Fruit fly (Drosophila melanogaster) whole organism, embryonic: ENCODE results near the gene Chd1.

ENCODE experiments used
- Atf3 ChIP-seq: fragments of 200-800 bp; sonication (Bioruptor generic); optimal IDR thresholded peaks from 3 replicates; lab custom pipeline; 2016; ENCODE audit warnings: missing biosample characterization, missing genetic modification characterization
- CG10209 ChIP-seq: fragments of 200-800 bp; sonication (Bioruptor generic); optimal IDR thresholded peaks from 3 replicates; lab custom pipeline; 2017; ENCODE audit warnings: missing biosample characterization, mild to moderate bottlenecking, missing genetic modification characterization, missing genetic modification reagents
- CG11398 ChIP-seq: fragments of 200-800 bp; sonication (Bioruptor generic); optimal IDR thresholded peaks from 2 replicates; lab custom pipeline; 2016; ENCODE audit warnings: missing biosample characterization, missing genetic modification characterization
- CG13894 ChIP-seq: fragments of 200-800 bp; sonication (Bioruptor generic); optimal IDR thresholded peaks from 3 replicates; lab custom pipeline; 2018; ENCODE audit warnings: missing biosample characterization, mild to moderate bottlenecking, missing genetic modification characterization, moderate library complexity
- CG14667 ChIP-seq: fragments of 200-800 bp; sonication (Bioruptor generic); IDR thresholded peaks from 2 replicates; pipeline ENCODE4 v1.3.6; 2022; ENCODE audit warnings: missing biosample characterization, missing genetic modification characterization
- CG15479 ChIP-seq: fragments of 200-800 bp; sonication (Bioruptor generic); optimal IDR thresholded peaks from 3 replicates; lab custom pipeline; 2019; ENCODE audit warnings: missing biosample characterization, mild to moderate bottlenecking, missing genetic modification characterization, moderate library complexity
- CG15514 ChIP-seq: fragments of 200-800 bp; sonication (Bioruptor generic); optimal IDR thresholded peaks from 3 replicates; lab custom pipeline; 2017; ENCODE audit warnings: missing biosample characterization, missing genetic modification characterization, mild to moderate bottlenecking, moderate library complexity, missing genetic modification reagents
- CG15601 ChIP-seq: fragments of 200-800 bp; sonication (Bioruptor generic); optimal IDR thresholded peaks from 3 replicates; lab custom pipeline; 2019; ENCODE audit warnings: missing biosample characterization, mild to moderate bottlenecking, missing genetic modification characterization, moderate library complexity
- CG17361 ChIP-seq: fragments of 200-800 bp; sonication (Bioruptor generic); IDR thresholded peaks from 3 replicates; pipeline ENCODE4 v1.3.6; 2022; ENCODE audit warnings: missing biosample characterization, missing genetic modification characterization
- CG2129 ChIP-seq: fragments of 200-800 bp; sonication (Bioruptor generic); IDR thresholded peaks from 2 replicates; pipeline ENCODE4 v1.3.6; 2022; ENCODE audit warnings: missing biosample characterization, missing genetic modification characterization; ENCODE audit not compliant: partially characterized antibody
- CG2202 ChIP-seq: fragments of 200-800 bp; sonication (Bioruptor generic); optimal IDR thresholded peaks from 2 replicates; lab custom pipeline; 2018; ENCODE audit warnings: missing biosample characterization, mild to moderate bottlenecking, missing genetic modification characterization
- CG32772 ChIP-seq: fragments of 200-800 bp; sonication (Bioruptor generic); IDR thresholded peaks from 2 replicates; pipeline ENCODE4 v1.3.6; 2022; ENCODE audit warnings: missing biosample characterization, missing genetic modification characterization
- CG3726 ChIP-seq: fragments of 200-800 bp; sonication (Bioruptor generic); IDR thresholded peaks from 3 replicates; pipeline ENCODE4, ENCODE4 v1.3.6; 2022; ENCODE audit warnings: missing biosample characterization, missing genetic modification characterization
- CG4424 ChIP-seq: fragments of 200-800 bp; sonication (Bioruptor generic); optimal IDR thresholded peaks from 3 replicates; lab custom pipeline; 2016; ENCODE audit warnings: missing biosample characterization, missing genetic modification characterization
- CG5180 ChIP-seq: fragments of 200-800 bp; sonication (Bioruptor generic); optimal IDR thresholded peaks from 3 replicates; lab custom pipeline; 2017; ENCODE audit warnings: missing biosample characterization, missing genetic modification characterization, mild to moderate bottlenecking, moderate library complexity, missing genetic modification reagents
- CG5245 ChIP-seq: fragments of 200-800 bp; sonication (Bioruptor generic); optimal IDR thresholded peaks from 3 replicates; lab custom pipeline; 2016; ENCODE audit warnings: missing biosample characterization, missing genetic modification characterization
- CG6654 ChIP-seq: fragments of 200-800 bp; sonication (Bioruptor generic); optimal IDR thresholded peaks from 2 replicates; lab custom pipeline; 2017; ENCODE audit warnings: missing biosample characterization, mild to moderate bottlenecking, missing genetic modification characterization
- CG8290 ChIP-seq, 3 experiments: fragments of 200-800 bp; sonication (Bioruptor generic); optimal IDR thresholded peaks; 2 replicates each; lab custom pipeline; 2016 to 2019; ENCODE audit warnings: missing biosample characterization in 3 of 3, missing genetic modification characterization in 3 of 3, mild to moderate bottlenecking in 2 of 3, moderate library complexity in 1 of 3
- CG8359 ChIP-seq: fragments of 200-800 bp; sonication (Bioruptor generic); optimal IDR thresholded peaks from 2 replicates; lab custom pipeline; 2017; ENCODE audit warnings: missing biosample characterization, mild to moderate bottlenecking, missing genetic modification characterization, borderline replicate concordance
- CG9817 ChIP-seq: fragments of 200-800 bp; sonication (Bioruptor generic); optimal IDR thresholded peaks from 2 replicates; lab custom pipeline; 2018; ENCODE audit warnings: missing biosample characterization, mild to moderate bottlenecking, missing genetic modification characterization, moderate library complexity
- CHES-1-like ChIP-seq: fragments of 200-800 bp; sonication (Bioruptor generic); optimal IDR thresholded peaks from 2 replicates; lab custom pipeline; 2016; ENCODE audit warnings: missing biosample characterization, missing genetic modification characterization
- Chrac-16 ChIP-seq: fragments of 200-800 bp; sonication (Bioruptor generic); optimal IDR thresholded peaks from 3 replicates; lab custom pipeline; 2016; ENCODE audit warnings: missing biosample characterization, missing genetic modification characterization
- D ChIP-seq, 2 experiments: fragments of 200-800 bp in 1 of 2; fragments of >200 bp in 1 of 2; sonication (Bioruptor generic) in 1 of 2; optimal IDR thresholded peaks; 2 replicates in 1 of 2; 3 replicates in 1 of 2; lab custom pipeline; 2017; ENCODE audit warnings: mild to moderate bottlenecking in 1 of 2, missing biosample characterization in 1 of 2, missing genetic modification characterization in 1 of 2, missing genetic modification reagents in 1 of 2
- Dbx ChIP-seq: fragments of 200-800 bp; sonication (Bioruptor generic); IDR thresholded peaks from 3 replicates; pipeline ENCODE4 v1.3.6; 2022; ENCODE audit warnings: missing biosample characterization, missing genetic modification characterization
- Dref ChIP-seq: fragments of 200-800 bp; sonication (Bioruptor generic); IDR thresholded peaks from 2 replicates; pipeline ENCODE4 v1.3.6; 2022; ENCODE audit warnings: missing biosample characterization, missing genetic modification characterization
- HmgD ChIP-seq: fragments of 200-800 bp; sonication (Bioruptor generic); optimal IDR thresholded peaks from 3 replicates; lab custom pipeline; 2016; ENCODE audit warnings: missing biosample characterization, missing genetic modification characterization
- Lim3 ChIP-seq: fragments of 200-800 bp; sonication (Bioruptor generic); IDR thresholded peaks from 2 replicates; pipeline ENCODE4 v1.3.6; 2022; ENCODE audit warnings: missing biosample characterization, missing genetic modification characterization
- Med ChIP-seq: fragments of 200-800 bp; sonication (Bioruptor generic); peaks from one replicate; lab custom pipeline; 2016; ENCODE audit warnings: missing biosample characterization, missing genetic modification characterization, mild to moderate bottlenecking, inconsistent platforms, moderate library complexity
- Vsx1 ChIP-seq: fragments of 200-800 bp; sonication (Bioruptor generic); optimal IDR thresholded peaks from 2 replicates; lab custom pipeline; 2017; ENCODE audit warnings: missing biosample characterization, mild to moderate bottlenecking, missing genetic modification characterization, missing genetic modification reagents
- ac ChIP-seq: fragments of 200-800 bp; sonication (Bioruptor generic); optimal IDR thresholded peaks from 3 replicates; lab custom pipeline; 2017; ENCODE audit warnings: missing biosample characterization, mild to moderate bottlenecking, missing genetic modification characterization
- ato ChIP-seq: fragments of 200-800 bp; sonication (Bioruptor generic); IDR thresholded peaks from 2 replicates; pipeline ENCODE4 v1.3.6; 2022; ENCODE audit warnings: missing biosample characterization, missing genetic modification characterization; ENCODE audit not compliant: partially characterized antibody
- chn ChIP-seq: fragments of 200-800 bp; sonication (Bioruptor generic); optimal IDR thresholded peaks from 2 replicates; lab custom pipeline; 2016; ENCODE audit warnings: missing biosample characterization, missing genetic modification characterization
- da ChIP-seq: fragments of 200-800 bp; sonication (Bioruptor generic); optimal IDR thresholded peaks from 2 replicates; lab custom pipeline; 2016; ENCODE audit warnings: missing biosample characterization, missing genetic modification characterization
- dmrt11E ChIP-seq: fragments of 200-800 bp; sonication (Bioruptor generic); optimal IDR thresholded peaks from 3 replicates; lab custom pipeline; 2018; ENCODE audit warnings: missing biosample characterization, mild to moderate bottlenecking, missing genetic modification characterization, moderate library complexity
- fd102C ChIP-seq: fragments of 200-800 bp; sonication (Bioruptor generic); optimal IDR thresholded peaks from 2 replicates; lab custom pipeline; 2018; ENCODE audit warnings: missing biosample characterization, mild to moderate bottlenecking, missing genetic modification characterization, moderate library complexity
- fu2 ChIP-seq: fragments of 200-800 bp; sonication (Bioruptor generic); optimal IDR thresholded peaks from 2 replicates; lab custom pipeline; 2016; ENCODE audit warnings: missing biosample characterization, missing genetic modification characterization
- gce ChIP-seq: fragments of 200-800 bp; sonication (Bioruptor generic); IDR thresholded peaks from 3 replicates; pipeline ENCODE4 v1.3.6; 2022; ENCODE audit warnings: missing biosample characterization, missing genetic modification characterization
- gcm ChIP-seq: fragments of 200-800 bp; sonication (Bioruptor generic); optimal IDR thresholded peaks from 2 replicates; lab custom pipeline; 2019; ENCODE audit warnings: missing biosample characterization, mild to moderate bottlenecking, missing genetic modification characterization, moderate library complexity
- gro ChIP-seq: fragments of 200-800 bp; sonication (Bioruptor generic); optimal IDR thresholded peaks from 2 replicates; lab custom pipeline; 2016; ENCODE audit warnings: missing biosample characterization, missing genetic modification characterization
- odd ChIP-seq: fragments of 200-800 bp; sonication (Bioruptor generic); optimal IDR thresholded peaks from 2 replicates; lab custom pipeline; 2017; ENCODE audit warnings: missing biosample characterization, mild to moderate bottlenecking, missing genetic modification characterization
- pan ChIP-seq, 4 experiments: fragments of >200 bp in 3 of 4; fragments of 200-800 bp in 1 of 4; sonication (Bioruptor generic) in 1 of 4; optimal IDR thresholded peaks in 3 of 4; IDR thresholded peaks in 1 of 4; 2 replicates each; pipeline versions ENCODE4 v1.3.6 to Lab custom; 2017 to 2022; ENCODE audit warnings: missing biosample characterization in 2 of 4, missing genetic modification characterization in 2 of 4, mixed read lengths in 1 of 4
- peb ChIP-seq: fragments of 200-800 bp; sonication (Bioruptor generic); IDR thresholded peaks from 2 replicates; pipeline ENCODE4 v1.3.6; 2022; ENCODE audit warnings: missing biosample characterization, missing genetic modification characterization
- pfk ChIP-seq: fragments of 200-800 bp; sonication (Bioruptor generic); optimal IDR thresholded peaks from 2 replicates; lab custom pipeline; 2018; ENCODE audit warnings: missing biosample characterization, mild to moderate bottlenecking, missing genetic modification characterization, moderate library complexity
- schlank ChIP-seq: fragments of 200-800 bp; sonication (Bioruptor generic); optimal IDR thresholded peaks from 2 replicates; lab custom pipeline; 2018; ENCODE audit warnings: missing biosample characterization, mild to moderate bottlenecking, missing genetic modification characterization
- sd ChIP-seq: fragments of 200-800 bp; sonication (Bioruptor generic); optimal IDR thresholded peaks from 3 replicates; lab custom pipeline; 2018; ENCODE audit warnings: missing biosample characterization, mild to moderate bottlenecking, missing genetic modification characterization, moderate library complexity
- sob ChIP-seq: fragments of 200-800 bp; sonication (Bioruptor generic); IDR thresholded peaks from 2 replicates; pipeline ENCODE4 v1.3.6; 2022; ENCODE audit warnings: missing biosample characterization, missing genetic modification characterization
- stwl ChIP-seq: fragments of 200-800 bp; sonication (Bioruptor generic); optimal IDR thresholded peaks from 3 replicates; lab custom pipeline; 2018; ENCODE audit warnings: missing biosample characterization, mild to moderate bottlenecking, missing genetic modification characterization, moderate library complexity
- zen2 ChIP-seq: fragments of 200-800 bp; sonication (Bioruptor generic); IDR thresholded peaks from 3 replicates; pipeline ENCODE4 v1.3.6; 2022; ENCODE audit warnings: missing biosample characterization, missing genetic modification characterization; ENCODE audit not compliant: partially characterized antibody
- zfh2 ChIP-seq: fragments of 200-800 bp; sonication (Bioruptor generic); optimal IDR thresholded peaks from 2 replicates; lab custom pipeline; 2016; ENCODE audit warnings: missing biosample characterization, missing genetic modification characterization

Gene Chd1

dm6 chr2L:2966917-2967316, 20.6 kb downstream of the Chd1 start:
- TF ChIP-seq chn: no peak
- TF ChIP-seq Med (GFP tag; lab: Kevin White, UChicago): peak; percentile 51
- TF ChIP-seq zen2 (GFP tag; lab: Robert Waterston, UW): no peak
- no peak for TF ChIP-seq da (GFP tag; lab: Kevin White, UChicago)
- no peak for TF ChIP-seq CG13894 (tag; lab: Kevin White, UChicago)
- no peak for TF ChIP-seq CG9817
- peak; percentile 2 for TF ChIP-seq CG5245 (GFP tag; lab: Kevin White, UChicago)
- TF ChIP-seq CG8359 (GFP tag; lab: Kevin White, UChicago): peak; percentile 4
- TF ChIP-seq odd (GFP tag; lab: Kevin White, UChicago): no peak
- no peak for TF ChIP-seq CG15601 (tag; lab: Kevin White, UChicago)
- TF ChIP-seq gro (GFP tag; lab: Kevin White, UChicago): no peak
- no peak for TF ChIP-seq CG2129
- no peak for TF ChIP-seq Atf3 (GFP tag; lab: Kevin White, UChicago)
- no peak for TF ChIP-seq Vsx1 (GFP tag; lab: Kevin White, UChicago)
- TF ChIP-seq fu2 (GFP tag; lab: Kevin White, UChicago): no peak
- TF ChIP-seq Chrac-16 (GFP tag; lab: Kevin White, UChicago): no peak
- 0 out of 3 replicates have a peak, but pooled peaks have one; percentile 34 for TF ChIP-seq CG17361 (GFP tag; lab: Robert Waterston, UW)
- TF ChIP-seq schlank (tag; lab: Kevin White, UChicago): no peak
- TF ChIP-seq CG15514 (GFP tag; lab: Kevin White, UChicago): no peak
- TF ChIP-seq sob: no peak
- TF ChIP-seq sd (tag; lab: Kevin White, UChicago): no peak
- no peak for TF ChIP-seq CG5180 (GFP tag; lab: Kevin White, UChicago)
- TF ChIP-seq CG2202 (tag; lab: Kevin White, UChicago): peak; percentile 17
- no peak for TF ChIP-seq CG14667 (GFP tag; lab: Robert Waterston, UW)
- no peak for TF ChIP-seq gcm
- TF ChIP-seq HmgD (GFP tag; lab: Kevin White, UChicago): no peak
- TF ChIP-seq CG6654 (GFP tag; lab: Kevin White, UChicago): no peak
- TF ChIP-seq CHES-1-like (GFP tag; lab: Kevin White, UChicago): no peak
- TF ChIP-seq fd102C: peak; percentile 83
- no peak for TF ChIP-seq peb (GFP tag; lab: Robert Waterston, UW)
- no peak for TF ChIP-seq pfk (GFP tag; lab: Kevin White, UChicago)
- TF ChIP-seq CG4424: no peak
- no peak for TF ChIP-seq ato (GFP tag; lab: Robert Waterston, UW)
- peak; percentile 54 for TF ChIP-seq dmrt11E (tag; lab: Kevin White, UChicago)
- no peak for TF ChIP-seq D (optimal IDR thresholded peaks at IDR 0.05; lab: Kevin White, UChicago)
- no peak for TF ChIP-seq D (GFP tag; optimal IDR thresholded peaks at IDR 0.05; lab: Kevin White, UChicago)
- peak; percentile 63; the same call in 1 of the 3 replicates for TF ChIP-seq CG3726
- peak; percentile 31 for TF ChIP-seq CG8290 (GFP tag; optimal IDR thresholded peaks at IDR 0.05; lab: Kevin White, UChicago)
- TF ChIP-seq CG8290 (tag; optimal IDR thresholded peaks at IDR 0.05; lab: Kevin White, UChicago): peak in 1 of 2 experiments; percentile 65
- TF ChIP-seq zfh2 (GFP tag; lab: Kevin White, UChicago): no peak
- no peak for TF ChIP-seq Dbx (GFP tag; lab: Robert Waterston, UW)
- TF ChIP-seq Lim3 (GFP tag; lab: Robert Waterston, UW): no peak
- TF ChIP-seq CG11398: no peak
- TF ChIP-seq CG32772 (GFP tag; lab: Robert Waterston, UW): no peak
- no peak for TF ChIP-seq gce
- TF ChIP-seq CG15479 (GFP tag; lab: Kevin White, UChicago): peak; percentile 73
- TF ChIP-seq ac: peak; percentile 80
- peak; percentile 85 for TF ChIP-seq stwl (tag; lab: Kevin White, UChicago)
- TF ChIP-seq Dref (GFP tag; lab: Robert Waterston, UW): no peak
- TF ChIP-seq CG10209 (GFP tag; lab: Kevin White, UChicago): no peak
- no peak for TF ChIP-seq pan (optimal IDR thresholded peaks at IDR 0.05; lab: Kevin White, UChicago)
- no peak for TF ChIP-seq pan (GFP tag; optimal IDR thresholded peaks at IDR 0.05 in 1 of 2, IDR thresholded peaks at IDR 0.05 in 1 of 2)
